Worm (Caenorhabditis elegans): ENCODE measurements around the gene srab-26.

DNA sequence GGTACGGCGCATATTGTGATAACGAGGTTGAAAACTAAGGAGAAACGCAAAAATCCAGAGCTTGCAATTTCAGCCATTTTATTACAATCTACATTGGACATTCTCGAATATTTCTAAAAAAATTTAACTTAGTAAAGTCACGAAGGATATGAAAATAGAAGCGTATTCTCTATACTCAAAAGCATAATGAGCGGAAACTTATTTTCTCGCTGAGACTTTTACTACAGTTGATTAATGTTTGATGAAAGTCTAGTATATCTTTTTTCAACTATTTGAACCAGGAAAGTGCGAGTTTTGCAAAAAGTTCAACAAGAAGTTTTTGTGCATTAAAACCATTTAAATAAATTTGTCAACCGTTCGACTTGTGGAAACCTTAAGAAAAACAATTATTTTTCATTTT, 8.0 kb downstream of the srab-26 start, which contains the start of gene srab-18:
- TF ChIP-seq pros-1 (tag; optimal IDR thresholded peaks at IDR 0.05): no peak
- no peak for TF ChIP-seq C08G9.2 (tag; optimal IDR thresholded peaks at IDR 0.05)
- TF ChIP-seq tbx-2 (tag; optimal IDR thresholded peaks at IDR 0.05): no peak
- TF ChIP-seq nfya-1 (tag; optimal IDR thresholded peaks at IDR 0.05): no peak
- TF ChIP-seq ceh-6 (GFP tag; optimal IDR thresholded peaks at IDR 0.05): no peak
- TF ChIP-seq ttx-3 (tag; optimal IDR thresholded peaks at IDR 0.05): no peak
- no peak for TF ChIP-seq pqm-1 (tag; optimal IDR thresholded peaks at IDR 0.05)
- no peak for TF ChIP-seq fkh-10 (GFP tag; optimal IDR thresholded peaks at IDR 0.05)
- no peak for TF ChIP-seq ceh-24 (tag; optimal IDR thresholded peaks at IDR 0.05)
- no peak for TF ChIP-seq ama-1 (optimal IDR thresholded peaks at IDR 0.05)
- TF ChIP-seq pha-2 (tag; optimal IDR thresholded peaks at IDR 0.05): no peak
- TF ChIP-seq ceh-31 (tag; optimal IDR thresholded peaks at IDR 0.05): no peak

All from whole organism, late embryonic.